Worm (Caenorhabditis elegans): Measurements from ENCODE around the gene his-4.

- TF ChIP-seq hnd-1 (tag; optimal IDR thresholded peaks at IDR 0.05) (no peak), tra-4 (tag; optimal IDR thresholded peaks at IDR 0.05) (no peak)
Measured at ce11 chrV:16033491-16033890, 6.8 kb downstream of the his-4 start.
